Worm (Caenorhabditis elegans) whole organism, early embryonic: ENCODE results near the gene cdc-14.
A peak's percentile ranks its signal among the peaks of the same experiment; 100 is the strongest.

Source experiments
- B0310.2 ChIP-seq: sonication (generic microtip); optimal IDR thresholded peaks from 2 replicates; lab custom pipeline; 2016; ENCODE audit warnings: mild to moderate bottlenecking, missing genetic modification characterization, missing compliant biosample characterization
- F13C5.2 ChIP-seq: sonication (generic microtip); optimal IDR thresholded peaks from 2 replicates; lab custom pipeline; 2017; ENCODE audit warnings: mild to moderate bottlenecking, missing genetic modification characterization, inconsistent platforms, missing compliant biosample characterization
- aly-1 ChIP-seq: sonication (generic microtip); optimal IDR thresholded peaks from 2 replicates; lab custom pipeline; 2016; ENCODE audit warnings: missing genetic modification characterization, missing compliant biosample characterization
- ama-1 ChIP-seq: fragments of 150-350 bp; optimal IDR thresholded peaks from 2 replicates; lab custom pipeline; 2014
- ceh-13 ChIP-seq: fragments of 200-800 bp; sonication (Bioruptor generic); optimal IDR thresholded peaks from 2 replicates; lab custom pipeline; 2018; ENCODE audit warnings: mild to moderate bottlenecking, missing genetic modification characterization, missing compliant biosample characterization
- ceh-36 ChIP-seq: sonication (generic microtip); optimal IDR thresholded peaks from 2 replicates; lab custom pipeline; 2016; ENCODE audit warnings: missing genetic modification characterization, inconsistent platforms, missing compliant biosample characterization
- ets-7 ChIP-seq: sonication (generic microtip); optimal IDR thresholded peaks from 2 replicates; lab custom pipeline; 2016; ENCODE audit warnings: missing genotype, missing genetic modification characterization, missing compliant biosample characterization
- flt-1 ChIP-seq: fragments of 200-800 bp; sonication (Bioruptor generic); IDR thresholded peaks from 2 replicates; pipeline ENCODE4 v1.3.6; 2022; ENCODE audit warnings: missing genetic modification characterization, missing compliant biosample characterization
- hmbx-1 ChIP-seq: sonication (generic microtip); optimal IDR thresholded peaks from 2 replicates; lab custom pipeline; 2016; ENCODE audit warnings: mild to moderate bottlenecking, missing genetic modification characterization, missing compliant biosample characterization
- hmg-4 ChIP-seq: fragments of 200-800 bp; sonication (Bioruptor generic); optimal IDR thresholded peaks from 2 replicates; lab custom pipeline; 2018; ENCODE audit warnings: mild to moderate bottlenecking, missing genetic modification characterization, missing compliant biosample characterization
- hnd-1 ChIP-seq: sonication (generic microtip); optimal IDR thresholded peaks from 2 replicates; lab custom pipeline; 2016; ENCODE audit warnings: missing genetic modification characterization, missing compliant biosample characterization
- pes-1 ChIP-seq: fragments of 200-800 bp; sonication (Bioruptor generic); IDR thresholded peaks from 2 replicates; pipeline ENCODE4 v1.3.6; 2022; ENCODE audit warnings: missing genetic modification reagents, missing genetic modification characterization, missing compliant biosample characterization
- scrt-1 ChIP-seq: fragments of 200-800 bp; sonication (Bioruptor generic); IDR thresholded peaks from 2 replicates; pipeline ENCODE4 v1.3.6; 2022; ENCODE audit warnings: missing genetic modification characterization, missing compliant biosample characterization
- sea-1 ChIP-seq: fragments of 200-800 bp; sonication (Bioruptor generic); conservative IDR thresholded peaks from 2 replicates; pipeline ENCODE4 v1.3.6; 2022; ENCODE audit warnings: missing genetic modification characterization, missing compliant biosample characterization
- tbx-11 ChIP-seq: fragments of 200-800 bp; sonication (Bioruptor generic); IDR thresholded peaks from 2 replicates; pipeline ENCODE4 v1.3.6; 2022; ENCODE audit warnings: missing genetic modification characterization, missing compliant biosample characterization
- tbx-37 ChIP-seq: fragments of 200-800 bp; sonication (Bioruptor generic); conservative IDR thresholded peaks from 2 replicates; pipeline ENCODE4 v1.3.6; 2022; ENCODE audit warnings: missing genetic modification reagents, missing genetic modification characterization, missing compliant biosample characterization
- tra-4 ChIP-seq: sonication (generic microtip); optimal IDR thresholded peaks from 2 replicates; lab custom pipeline; 2017; ENCODE audit warnings: missing genetic modification characterization, missing compliant biosample characterization

The cdc-14 gene

DNA sequence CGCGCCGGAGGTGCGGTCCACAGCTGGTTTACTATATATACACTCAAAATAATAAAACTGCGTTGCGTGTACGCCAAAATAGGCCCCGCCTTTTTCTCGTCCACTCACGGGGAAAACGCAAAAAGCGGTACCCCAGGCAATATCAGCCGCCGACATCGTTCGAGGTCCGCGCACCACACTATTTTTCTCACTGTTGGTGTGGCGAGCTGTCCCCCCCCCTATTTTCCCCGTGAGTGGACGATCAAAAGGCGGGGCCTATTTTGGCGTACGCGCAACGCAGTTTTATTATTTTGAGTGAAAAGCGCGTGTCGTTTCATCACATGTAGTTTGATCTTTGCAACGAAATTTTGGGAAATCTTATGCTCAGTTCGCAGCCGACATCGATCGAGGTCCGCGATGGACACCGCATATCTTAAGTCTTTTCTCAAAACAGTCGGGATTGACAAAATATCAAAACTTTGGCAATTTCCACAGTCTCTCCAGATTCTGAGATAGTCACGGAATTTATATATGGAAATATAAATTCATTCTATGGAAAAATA, 28.1 kb downstream of the cdc-14 start:
- TF ChIP-seq sea-1 (GFP tag; lab: Robert Waterston, UW) (0 out of 2 replicates have a peak, but pooled peaks have one; percentile 23), flt-1 (GFP tag; lab: Robert Waterston, UW) (no peak)

ce11 chrII:5561392-5561791, 31.8 kb downstream of the cdc-14 start, which contains the start of gene C17C3.3:
Gene C17C3.3 (plus strand): TSS chrII:5561737.
- TF ChIP-seq ama-1 (lab: Kevin White, UChicago) = no peak
- no peak for TF ChIP-seq tbx-37
- TF ChIP-seq tbx-11 (GFP tag; lab: Robert Waterston, UW) = no peak
- TF ChIP-seq F13C5.2 (tag; lab: Kevin White, UChicago) = no peak
- no peak for TF ChIP-seq tra-4 (tag; lab: Kevin White, UChicago)
- no peak for TF ChIP-seq scrt-1
- no peak for TF ChIP-seq pes-1 (GFP tag; lab: Robert Waterston, UW)
- no peak for TF ChIP-seq ceh-13 (GFP tag; lab: Kevin White, UChicago)
- no peak for TF ChIP-seq flt-1 (GFP tag; lab: Robert Waterston, UW)

ce11 chrII:5557134-5557533, 36.1 kb downstream of the cdc-14 start:
- TF ChIP-seq tra-4 (tag; lab: Kevin White, UChicago) = no peak
- no peak for TF ChIP-seq pes-1 (GFP tag; lab: Robert Waterston, UW)
- no peak for TF ChIP-seq tbx-11 (GFP tag; lab: Robert Waterston, UW)
- TF ChIP-seq tbx-37 = no peak
- no peak for TF ChIP-seq sea-1 (GFP tag; lab: Robert Waterston, UW)
- TF ChIP-seq F13C5.2 (tag; lab: Kevin White, UChicago) = no peak
- TF ChIP-seq hnd-1 (tag; lab: Kevin White, UChicago) = no peak
- no peak for TF ChIP-seq flt-1 (GFP tag; lab: Robert Waterston, UW)
- TF ChIP-seq ama-1 (lab: Kevin White, UChicago) = no peak
- TF ChIP-seq aly-1 (tag; lab: Kevin White, UChicago) = no peak
- TF ChIP-seq hmg-4 = no peak
- TF ChIP-seq ceh-36 = no peak
- no peak for TF ChIP-seq ceh-13 (GFP tag; lab: Kevin White, UChicago)
- TF ChIP-seq scrt-1 = no peak
- no peak for TF ChIP-seq ets-7 (tag; lab: Kevin White, UChicago)
- TF ChIP-seq hmbx-1 (tag; lab: Kevin White, UChicago) = no peak
- no peak for TF ChIP-seq B0310.2 (tag; lab: Kevin White, UChicago)

- TF ChIP-seq flt-1 (GFP tag; lab: Robert Waterston, UW) = no peak
- TF ChIP-seq B0310.2 (tag; lab: Kevin White, UChicago) = no peak
- no peak for TF ChIP-seq scrt-1
- no peak for TF ChIP-seq F13C5.2 (tag; lab: Kevin White, UChicago)
- no peak for TF ChIP-seq ceh-36
- TF ChIP-seq hmg-4 = no peak
These were observed 36.8 kb downstream of the cdc-14 start, which contains the start of gene ins-11 for ce11 chrII:5556431-5556830. Gene ins-11 (plus strand): TSS chrII:5556731.

DNA sequence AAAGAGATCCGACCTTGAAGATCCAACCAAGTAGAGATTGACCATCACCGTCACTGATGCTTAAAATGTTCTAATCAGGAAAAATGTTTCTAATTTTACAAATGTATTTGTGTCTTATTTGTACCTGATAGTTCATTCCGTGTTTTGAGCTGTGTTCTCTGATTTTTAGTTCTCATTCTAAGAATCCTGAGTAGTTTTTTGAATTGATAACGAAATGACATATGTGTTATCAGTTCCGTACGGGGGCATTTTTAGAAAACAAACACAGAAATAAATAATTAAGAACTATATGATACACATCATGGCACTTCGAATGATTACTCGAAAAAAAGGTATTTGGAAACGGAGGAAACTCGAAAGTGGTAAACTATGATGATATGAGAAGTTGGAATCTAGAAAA, 37.7 kb downstream of the cdc-14 start:
- no peak for TF ChIP-seq scrt-1

- no peak for TF ChIP-seq ama-1 (lab: Kevin White, UChicago)
These were observed 38.4 kb downstream of the cdc-14 start for ce11 chrII:5554788-5555187.

DNA sequence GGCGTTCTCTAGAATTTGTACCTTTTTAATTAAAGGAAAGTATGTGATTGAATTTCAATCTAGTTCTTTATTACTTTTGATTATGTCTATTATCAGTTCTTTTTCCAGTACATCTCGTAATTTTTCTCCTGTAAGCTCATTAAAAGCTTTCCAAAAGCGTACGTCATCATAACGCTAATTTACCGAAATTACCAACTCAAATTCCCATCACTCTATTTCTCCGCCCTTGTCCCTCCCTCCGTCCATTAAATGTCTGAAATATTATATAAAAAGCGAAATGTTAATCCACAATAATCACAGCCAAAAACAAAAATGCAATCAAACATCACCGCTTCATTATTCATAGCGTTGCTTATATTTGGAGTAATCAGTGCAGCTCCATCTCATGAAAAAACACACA, 38.9 kb downstream of the cdc-14 start, which contains the start of gene ins-12:
TSS of gene ins-12 (plus strand) at position 301 of the 400 bp plus-strand sequence.
- TF ChIP-seq sea-1 (GFP tag; lab: Robert Waterston, UW) (no peak), ceh-36 (no peak), tra-4 (tag; lab: Kevin White, UChicago) (no peak), aly-1 (tag; lab: Kevin White, UChicago) (no peak), tbx-11 (GFP tag; lab: Robert Waterston, UW) (no peak), scrt-1 (no peak), flt-1 (GFP tag; lab: Robert Waterston, UW) (no peak)

- TF ChIP-seq tbx-37 (no peak), pes-1 (GFP tag; lab: Robert Waterston, UW) (no peak), hmg-4 (no peak)
These were observed 39.7 kb downstream of the cdc-14 start for ce11 chrII:5553531-5553930.

DNA sequence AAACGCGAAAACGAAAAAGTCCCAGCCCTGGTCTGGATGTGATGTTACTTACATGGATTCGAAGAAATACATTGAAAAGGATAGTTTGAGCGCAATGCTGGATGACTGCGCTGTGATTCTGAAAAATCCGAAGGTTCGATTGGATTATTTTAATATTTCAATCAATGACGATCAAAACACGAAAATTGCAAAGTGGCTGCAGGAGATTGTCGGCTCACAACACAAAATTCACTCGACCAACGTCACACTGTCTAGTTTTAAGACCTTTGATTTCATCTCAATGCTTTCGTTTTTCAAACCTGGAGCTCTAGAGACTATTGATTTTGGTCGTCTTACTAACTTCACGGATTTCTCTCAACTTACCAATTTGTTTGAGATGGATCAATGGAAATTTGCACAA, 41.7 kb downstream of the cdc-14 start, which contains the start of gene C17C3.5:
TSS of gene C17C3.5 (plus strand) at position 301 of the 400 bp plus-strand sequence.
- TF ChIP-seq ceh-36 = no peak
- no peak for TF ChIP-seq flt-1 (GFP tag; lab: Robert Waterston, UW)

DNA sequence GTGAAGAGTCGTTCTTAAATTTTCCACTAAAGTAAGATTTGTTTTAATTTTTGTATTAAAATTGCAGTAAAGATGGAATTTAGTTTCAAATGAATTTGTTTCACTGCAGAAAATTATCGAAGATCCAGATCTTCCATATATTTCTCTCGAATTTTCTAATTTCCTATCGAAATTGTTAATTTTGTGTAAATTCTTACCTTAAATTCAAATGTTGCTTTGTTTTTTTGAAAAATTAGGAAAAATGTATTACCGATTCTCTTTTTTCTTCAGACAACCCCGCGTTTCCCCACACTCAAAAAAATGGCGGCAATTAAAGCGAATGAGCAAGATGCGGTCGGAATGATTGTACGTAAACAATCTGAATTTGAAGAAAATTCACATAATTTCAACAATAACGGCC, 43.5 kb downstream of the cdc-14 start, which contains the start of gene C17C3.6:
TSS of gene C17C3.6 (plus strand) at position 301 of the 400 bp plus-strand sequence.
- TF ChIP-seq aly-1 (tag; lab: Kevin White, UChicago) (no peak), tbx-11 (GFP tag; lab: Robert Waterston, UW) (no peak), scrt-1 (no peak), tbx-37 (no peak), F13C5.2 (tag; lab: Kevin White, UChicago) (no peak), ets-7 (tag; lab: Kevin White, UChicago) (no peak)
